Worm (Caenorhabditis elegans) whole organism, early embryonic: ENCODE measurements around the gene M02H5.8.

Source experiments
- B0310.2 ChIP-seq: sonication (generic microtip); optimal IDR thresholded peaks from 2 replicates; lab custom pipeline; 2016; ENCODE audit warnings: mild to moderate bottlenecking, missing genetic modification characterization, missing compliant biosample characterization
- F13C5.2 ChIP-seq: sonication (generic microtip); optimal IDR thresholded peaks from 2 replicates; lab custom pipeline; 2017; ENCODE audit warnings: mild to moderate bottlenecking, missing genetic modification characterization, inconsistent platforms, missing compliant biosample characterization
- aly-1 ChIP-seq: sonication (generic microtip); optimal IDR thresholded peaks from 2 replicates; lab custom pipeline; 2016; ENCODE audit warnings: missing genetic modification characterization, missing compliant biosample characterization
- ama-1 ChIP-seq: fragments of 150-350 bp; optimal IDR thresholded peaks from 2 replicates; lab custom pipeline; 2014
- ceh-13 ChIP-seq: fragments of 200-800 bp; sonication (Bioruptor generic); optimal IDR thresholded peaks from 2 replicates; lab custom pipeline; 2018; ENCODE audit warnings: mild to moderate bottlenecking, missing genetic modification characterization, missing compliant biosample characterization
- ceh-36 ChIP-seq: sonication (generic microtip); optimal IDR thresholded peaks from 2 replicates; lab custom pipeline; 2016; ENCODE audit warnings: missing genetic modification characterization, inconsistent platforms, missing compliant biosample characterization
- ets-7 ChIP-seq: sonication (generic microtip); optimal IDR thresholded peaks from 2 replicates; lab custom pipeline; 2016; ENCODE audit warnings: missing genotype, missing genetic modification characterization, missing compliant biosample characterization
- flt-1 ChIP-seq: fragments of 200-800 bp; sonication (Bioruptor generic); IDR thresholded peaks from 2 replicates; pipeline ENCODE4 v1.3.6; 2022; ENCODE audit warnings: missing genetic modification characterization, missing compliant biosample characterization
- hmbx-1 ChIP-seq: sonication (generic microtip); optimal IDR thresholded peaks from 2 replicates; lab custom pipeline; 2016; ENCODE audit warnings: mild to moderate bottlenecking, missing genetic modification characterization, missing compliant biosample characterization
- hmg-4 ChIP-seq: fragments of 200-800 bp; sonication (Bioruptor generic); optimal IDR thresholded peaks from 2 replicates; lab custom pipeline; 2018; ENCODE audit warnings: mild to moderate bottlenecking, missing genetic modification characterization, missing compliant biosample characterization
- hnd-1 ChIP-seq: sonication (generic microtip); optimal IDR thresholded peaks from 2 replicates; lab custom pipeline; 2016; ENCODE audit warnings: missing genetic modification characterization, missing compliant biosample characterization
- pes-1 ChIP-seq: fragments of 200-800 bp; sonication (Bioruptor generic); IDR thresholded peaks from 2 replicates; pipeline ENCODE4 v1.3.6; 2022; ENCODE audit warnings: missing genetic modification reagents, missing genetic modification characterization, missing compliant biosample characterization
- scrt-1 ChIP-seq: fragments of 200-800 bp; sonication (Bioruptor generic); IDR thresholded peaks from 2 replicates; pipeline ENCODE4 v1.3.6; 2022; ENCODE audit warnings: missing genetic modification characterization, missing compliant biosample characterization
- sea-1 ChIP-seq: fragments of 200-800 bp; sonication (Bioruptor generic); conservative IDR thresholded peaks from 2 replicates; pipeline ENCODE4 v1.3.6; 2022; ENCODE audit warnings: missing genetic modification characterization, missing compliant biosample characterization
- tbx-11 ChIP-seq: fragments of 200-800 bp; sonication (Bioruptor generic); IDR thresholded peaks from 2 replicates; pipeline ENCODE4 v1.3.6; 2022; ENCODE audit warnings: missing genetic modification characterization, missing compliant biosample characterization
- tbx-37 ChIP-seq: fragments of 200-800 bp; sonication (Bioruptor generic); conservative IDR thresholded peaks from 2 replicates; pipeline ENCODE4 v1.3.6; 2022; ENCODE audit warnings: missing genetic modification reagents, missing genetic modification characterization, missing compliant biosample characterization
- tra-4 ChIP-seq: sonication (generic microtip); optimal IDR thresholded peaks from 2 replicates; lab custom pipeline; 2017; ENCODE audit warnings: missing genetic modification characterization, missing compliant biosample characterization

Gene M02H5.8

ce11 chrV:474516-474915 lies 24.7 kb downstream of the M02H5.8 start, which contains the start of gene nhr-99:
Gene nhr-99 (plus strand): TSS chrV:474778.
- TF ChIP-seq tra-4, result no peak
- no peak for TF ChIP-seq B0310.2
- TF ChIP-seq tbx-37 (GFP tag; lab: Robert Waterston, UW), result no peak
- no peak for TF ChIP-seq hmbx-1 (tag; lab: Kevin White, UChicago)
- TF ChIP-seq hmg-4 (GFP tag; lab: Kevin White, UChicago), result no peak
- TF ChIP-seq sea-1 (GFP tag; lab: Robert Waterston, UW), result no peak

DNA sequence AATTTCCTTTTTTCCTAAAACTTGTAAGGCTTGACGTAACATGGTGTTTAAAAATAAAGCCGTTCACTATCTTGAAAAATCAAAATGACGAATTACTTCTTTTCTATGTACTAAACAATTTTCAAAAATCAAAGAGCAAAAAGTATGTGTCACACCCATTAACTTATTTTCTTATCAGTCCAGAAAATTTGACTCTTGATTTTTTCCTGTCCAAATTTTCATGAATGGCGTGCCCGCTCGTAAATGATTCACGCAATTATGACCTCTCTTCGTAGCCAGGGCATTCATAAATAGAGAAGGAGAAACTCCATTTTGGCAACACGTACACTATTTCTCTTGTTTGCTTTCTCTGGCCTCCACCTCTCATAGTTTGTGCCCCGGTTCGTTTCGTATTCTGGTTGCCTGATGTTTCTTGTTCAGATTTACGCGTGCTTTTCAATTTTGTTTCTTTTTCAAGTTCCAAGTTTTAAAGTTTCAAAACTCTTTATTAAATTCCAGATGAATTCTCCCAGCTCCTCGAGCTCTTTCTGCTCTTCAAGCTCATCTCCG lies 28.0 kb downstream of the M02H5.8 start, which contains the start of gene nhr-55:
Gene nhr-55, plus strand, starts transcription at position 499 of the 549 bp plus-strand sequence.
- TF ChIP-seq ets-7 (no peak), tbx-37 (GFP tag; lab: Robert Waterston, UW) (no peak), F13C5.2 (tag; lab: Kevin White, UChicago) (no peak), scrt-1 (GFP tag; lab: Robert Waterston, UW) (no peak), flt-1 (no peak), hmbx-1 (tag; lab: Kevin White, UChicago) (no peak), hnd-1 (no peak), ceh-36 (tag; lab: Kevin White, UChicago) (no peak), B0310.2 (no peak), ama-1 (no peak), aly-1 (no peak), tra-4 (no peak)

DNA sequence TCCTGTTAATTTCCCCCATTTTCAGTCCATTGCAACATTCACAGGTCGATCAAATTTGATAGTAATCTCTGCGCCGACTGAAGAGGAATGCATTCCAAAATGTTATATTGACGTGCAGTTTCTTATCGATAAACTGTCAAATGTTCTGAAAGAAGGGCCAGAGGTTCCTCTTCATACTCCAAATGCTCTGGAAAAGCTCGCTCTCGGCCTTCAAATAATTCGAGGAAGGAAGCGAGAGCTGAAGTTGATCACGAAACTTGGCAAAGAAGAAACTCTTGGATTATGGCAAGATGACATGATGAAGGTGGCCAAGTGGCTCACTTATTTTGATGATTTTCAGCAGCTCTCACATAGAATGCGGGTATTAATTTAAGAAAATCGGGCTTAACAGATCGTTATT lies 29.3 kb downstream of the M02H5.8 start:
- TF ChIP-seq tbx-11 (no peak), hmg-4 (GFP tag; lab: Kevin White, UChicago) (no peak), tbx-37 (GFP tag; lab: Robert Waterston, UW) (no peak), scrt-1 (GFP tag; lab: Robert Waterston, UW) (no peak), ets-7 (no peak), hnd-1 (no peak), sea-1 (GFP tag; lab: Robert Waterston, UW) (no peak), flt-1 (no peak), tra-4 (no peak), aly-1 (no peak), ceh-13 (GFP tag; lab: Kevin White, UChicago) (no peak), hmbx-1 (tag; lab: Kevin White, UChicago) (no peak), ama-1 (no peak), B0310.2 (no peak), F13C5.2 (tag; lab: Kevin White, UChicago) (no peak), pes-1 (GFP tag; lab: Robert Waterston, UW) (no peak), ceh-36 (tag; lab: Kevin White, UChicago) (no peak)

DNA sequence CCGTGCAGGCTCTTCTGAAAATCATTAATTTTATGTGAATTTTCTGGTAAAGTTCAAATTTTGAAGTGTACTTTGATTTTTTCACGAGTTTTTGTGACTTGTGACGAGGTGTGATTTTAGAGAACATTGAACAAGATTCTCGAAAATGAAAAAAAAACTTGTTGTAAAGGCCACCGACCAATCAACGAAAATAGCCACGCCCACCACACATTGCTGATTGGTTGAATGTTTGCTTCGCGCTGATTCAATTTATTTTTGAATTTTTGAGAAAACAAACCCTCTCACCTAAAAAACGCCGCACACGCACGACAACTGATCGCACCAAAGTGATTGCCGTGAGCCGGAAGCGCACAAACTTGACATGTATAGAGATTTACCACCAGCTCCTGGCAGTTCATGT lies 33.1 kb downstream of the M02H5.8 start:
- TF ChIP-seq aly-1 (no peak), sea-1 (GFP tag; lab: Robert Waterston, UW) (no peak), hnd-1 (no peak), hmg-4 (GFP tag; lab: Kevin White, UChicago) (no peak)

DNA sequence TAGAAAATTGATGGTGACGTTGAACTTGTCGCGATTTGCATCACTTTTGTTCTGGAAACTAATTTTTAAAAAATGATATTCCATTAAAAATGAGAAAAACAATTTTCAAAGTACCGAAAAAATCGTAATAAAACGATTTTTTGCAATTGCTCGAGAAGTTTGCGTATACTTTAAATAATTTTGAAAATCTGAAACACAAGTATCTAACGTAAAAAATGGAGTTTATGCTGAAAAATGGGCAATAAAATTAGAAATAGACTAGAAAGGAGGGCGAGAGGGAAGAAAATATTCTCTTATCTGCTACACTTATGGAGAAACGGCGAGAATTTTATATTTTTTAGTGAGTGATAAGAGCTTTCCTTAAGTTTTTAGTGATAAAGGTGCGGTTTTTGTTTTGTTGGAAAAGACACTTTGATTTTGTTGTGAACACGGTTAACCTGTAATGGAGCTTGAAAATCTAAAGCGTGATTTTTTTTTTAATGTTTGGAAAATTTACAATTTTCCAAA lies 33.6 kb downstream of the M02H5.8 start, which contains the start of gene nhr-130:
Gene nhr-130, minus strand, starts transcription at position 51 of the 507 bp plus-strand sequence.
- no peak for TF ChIP-seq pes-1 (GFP tag; lab: Robert Waterston, UW)

- TF ChIP-seq ama-1 (no peak), hmbx-1 (tag; lab: Kevin White, UChicago) (no peak), tbx-11 (no peak), B0310.2 (no peak), pes-1 (GFP tag; lab: Robert Waterston, UW) (no peak), flt-1 (no peak), ceh-13 (GFP tag; lab: Kevin White, UChicago) (no peak), ceh-36 (tag; lab: Kevin White, UChicago) (no peak), tbx-37 (GFP tag; lab: Robert Waterston, UW) (no peak), scrt-1 (GFP tag; lab: Robert Waterston, UW) (no peak), ets-7 (no peak), hmg-4 (GFP tag; lab: Kevin White, UChicago) (no peak)
Observed at ce11 chrV:484285-484890, 34.6 kb downstream of the M02H5.8 start, which contains the start of gene nhr-212. Gene nhr-212 (plus strand): TSS chrV:484857.

ce11 chrV:486684-487083 lies 36.9 kb downstream of the M02H5.8 start, which contains the start of gene nhr-211:
Gene nhr-211 (plus strand): TSS chrV:486984.
- TF ChIP-seq scrt-1 (GFP tag; lab: Robert Waterston, UW), result no peak
- no peak for TF ChIP-seq ceh-13 (GFP tag; lab: Kevin White, UChicago)
- TF ChIP-seq B0310.2, result no peak
- no peak for TF ChIP-seq ama-1
- no peak for TF ChIP-seq hmbx-1 (tag; lab: Kevin White, UChicago)
- no peak for TF ChIP-seq F13C5.2 (tag; lab: Kevin White, UChicago)

- TF ChIP-seq hmbx-1 (tag; lab: Kevin White, UChicago), result no peak
- TF ChIP-seq aly-1, result no peak
- TF ChIP-seq scrt-1 (GFP tag; lab: Robert Waterston, UW), result no peak
- TF ChIP-seq B0310.2, result no peak
- no peak for TF ChIP-seq flt-1
- TF ChIP-seq sea-1 (GFP tag; lab: Robert Waterston, UW), result no peak
- no peak for TF ChIP-seq F13C5.2 (tag; lab: Kevin White, UChicago)
- TF ChIP-seq ceh-13 (GFP tag; lab: Kevin White, UChicago), result no peak
- no peak for TF ChIP-seq hnd-1
- TF ChIP-seq hmg-4 (GFP tag; lab: Kevin White, UChicago), result no peak
- TF ChIP-seq tbx-11, result no peak
- TF ChIP-seq tra-4, result no peak
- TF ChIP-seq ama-1, result no peak
- no peak for TF ChIP-seq ceh-36 (tag; lab: Kevin White, UChicago)
Observed at ce11 chrV:487980-488379, 38.2 kb downstream of the M02H5.8 start.
